Fruit fly (Drosophila melanogaster) whole organism, larva: ENCODE results near the gene CG34267.

Experiments used
- noc ChIP-seq: fragments of 200-800 bp; sonication (Bioruptor generic); optimal IDR thresholded peaks from 3 replicates; lab custom pipeline; 2019; ENCODE audit warnings: missing biosample characterization, mild to moderate bottlenecking, missing genetic modification characterization, moderate library complexity

The CG34267 gene

dm6 chr3L:485393-485792 lies 14.9 kb downstream of the CG34267 start:
- no peak for TF ChIP-seq noc (tag; lab: Kevin White, UChicago)

dm6 chr3L:484554-485305 lies 15.5 kb downstream of the CG34267 start:
- no peak for TF ChIP-seq noc (tag; lab: Kevin White, UChicago)

- no peak for TF ChIP-seq noc (tag; lab: Kevin White, UChicago)
Measured at dm6 chr3L:483818-484217, 16.4 kb downstream of the CG34267 start.

dm6 chr3L:473064-473463 lies 27.2 kb downstream of the CG34267 start:
- TF ChIP-seq noc (tag; lab: Kevin White, UChicago), result no peak

DNA sequence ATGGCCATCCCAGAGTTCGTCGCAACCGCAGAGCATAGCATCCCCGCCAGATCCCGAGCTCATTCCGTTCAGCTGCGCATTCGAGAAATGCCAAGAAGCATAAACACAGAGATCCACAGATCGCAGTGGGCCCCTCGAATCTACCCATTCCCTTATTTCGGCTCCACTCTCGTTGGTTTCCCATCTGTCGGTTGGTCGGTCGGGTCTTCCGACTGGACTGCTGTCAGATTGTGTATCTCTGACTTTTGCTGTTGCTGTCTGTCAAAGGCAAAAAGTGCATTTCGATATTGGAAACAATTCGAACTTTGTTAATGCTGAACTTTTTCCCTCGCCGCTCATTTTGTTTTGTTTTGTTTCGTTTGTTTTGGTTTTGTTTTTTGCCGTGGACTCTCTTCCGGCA lies 29.1 kb downstream of the CG34267 start:
- TF ChIP-seq noc (tag; lab: Kevin White, UChicago), result no peak

dm6 chr3L:465433-465832 lies 34.8 kb downstream of the CG34267 start:
- TF ChIP-seq noc (tag; lab: Kevin White, UChicago), result no peak

- TF ChIP-seq noc (tag; lab: Kevin White, UChicago), result no peak
Measured at dm6 chr3L:457384-457783, 42.9 kb downstream of the CG34267 start.

DNA sequence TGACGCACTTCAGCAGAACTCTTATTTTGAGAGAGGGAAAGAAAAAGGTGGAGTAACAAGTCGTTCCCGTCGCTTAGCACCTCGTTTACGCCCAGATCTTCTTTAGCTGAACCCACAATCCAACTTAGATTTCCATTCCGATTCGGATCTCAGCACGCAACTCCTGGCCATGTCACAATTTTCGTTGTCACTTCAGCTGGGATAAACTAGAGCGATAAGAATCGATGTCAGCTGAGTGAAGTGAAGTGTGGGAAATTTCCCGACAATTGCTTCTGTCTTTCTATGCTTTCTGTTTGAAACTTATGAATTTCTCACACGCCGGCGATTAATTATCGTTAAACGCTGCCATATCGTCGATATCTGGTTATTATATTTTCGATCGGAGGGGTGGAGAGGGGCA lies 43.9 kb downstream of the CG34267 start:
- TF ChIP-seq noc (tag; lab: Kevin White, UChicago), result no peak

DNA sequence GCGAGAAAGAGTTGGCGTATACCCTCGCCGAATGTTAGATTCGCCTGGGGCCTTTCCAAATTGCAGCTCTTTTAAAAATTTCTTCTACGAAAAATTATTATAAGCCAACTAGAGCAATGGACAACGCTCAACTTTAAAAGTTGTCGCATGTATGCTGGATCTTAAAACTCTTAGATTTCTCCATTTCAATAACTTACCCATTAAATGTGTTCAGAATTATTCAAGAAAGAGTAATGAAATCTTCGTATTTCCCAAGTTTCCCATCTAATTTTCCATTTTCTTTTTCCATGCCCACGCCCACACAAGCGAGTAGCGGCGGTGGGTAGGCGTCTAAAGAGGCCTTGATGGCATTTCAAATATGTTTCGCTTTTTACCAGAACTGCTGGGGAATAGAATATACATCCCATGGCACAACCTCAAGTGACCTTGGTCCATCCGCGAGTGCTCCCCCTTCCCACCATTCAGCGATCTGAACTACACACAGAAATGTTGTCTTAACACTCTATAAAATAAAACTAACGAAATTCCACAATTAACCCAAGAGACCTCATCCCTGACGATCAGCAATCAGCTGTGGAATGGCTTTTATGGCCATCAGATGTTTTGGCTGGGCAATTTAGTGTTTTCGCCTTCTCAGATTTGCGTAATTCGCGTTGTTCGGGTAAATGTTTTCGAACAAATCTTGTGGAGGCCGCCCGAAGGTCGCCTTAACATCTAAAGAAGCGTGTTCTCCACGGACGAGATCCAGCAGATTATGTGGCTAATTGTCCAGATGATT lies 45.3 kb downstream of the CG34267 start:
- TF ChIP-seq noc (tag; lab: Kevin White, UChicago), result no peak
